Fruit fly (Drosophila melanogaster) whole organism, embryonic: ENCODE measurements around the gene CG42835.

Experiments used
- B-H2 ChIP-seq: fragments of 200-800 bp; sonication (Bioruptor generic); optimal IDR thresholded peaks from 2 replicates; lab custom pipeline; 2018; ENCODE audit warnings: missing biosample characterization, mild to moderate bottlenecking, missing genetic modification characterization
- CG11695 ChIP-seq: fragments of 200-800 bp; sonication (Bioruptor generic); IDR thresholded peaks from 3 replicates; pipeline ENCODE4 v1.3.6; 2022; ENCODE audit warnings: missing biosample characterization, missing genetic modification characterization
- CG12155 ChIP-seq: fragments of 200-800 bp; sonication (Bioruptor generic); optimal IDR thresholded peaks from 3 replicates; lab custom pipeline; 2016; ENCODE audit warnings: missing biosample characterization, missing genetic modification characterization
- CG1233 ChIP-seq: fragments of 200-800 bp; sonication (Bioruptor generic); optimal IDR thresholded peaks from 4 replicates; lab custom pipeline; 2018; ENCODE audit warnings: missing biosample characterization, mild to moderate bottlenecking, missing genetic modification characterization
- CG13624 ChIP-seq: fragments of 200-800 bp; sonication (Bioruptor generic); optimal IDR thresholded peaks from 2 replicates; lab custom pipeline; 2016; ENCODE audit warnings: missing biosample characterization, missing genetic modification characterization
- CG13894 ChIP-seq: fragments of 200-800 bp; sonication (Bioruptor generic); optimal IDR thresholded peaks from 3 replicates; lab custom pipeline; 2018; ENCODE audit warnings: missing biosample characterization, mild to moderate bottlenecking, missing genetic modification characterization, moderate library complexity
- CG15011 ChIP-seq: fragments of 200-800 bp; sonication (Bioruptor generic); optimal IDR thresholded peaks from 3 replicates; lab custom pipeline; 2018; ENCODE audit warnings: missing biosample characterization, mild to moderate bottlenecking, missing genetic modification characterization
- CG3281 ChIP-seq: fragments of 200-800 bp; sonication (Bioruptor generic); optimal IDR thresholded peaks from 3 replicates; lab custom pipeline; 2017; ENCODE audit warnings: missing biosample characterization, mild to moderate bottlenecking, missing genetic modification characterization
- CG33557 ChIP-seq: fragments of 200-800 bp; sonication (Bioruptor generic); optimal IDR thresholded peaks from 2 replicates; lab custom pipeline; 2019; ENCODE audit warnings: missing biosample characterization, mild to moderate bottlenecking, missing genetic modification characterization, moderate library complexity
- CG4820 ChIP-seq: fragments of 200-800 bp; sonication (Bioruptor generic); optimal IDR thresholded peaks from 3 replicates; lab custom pipeline; 2016; ENCODE audit warnings: missing biosample characterization, missing genetic modification characterization
- CG5180 ChIP-seq: fragments of 200-800 bp; sonication (Bioruptor generic); optimal IDR thresholded peaks from 3 replicates; lab custom pipeline; 2017; ENCODE audit warnings: missing biosample characterization, missing genetic modification characterization, mild to moderate bottlenecking, moderate library complexity, missing genetic modification reagents
- CG7357 ChIP-seq: fragments of 200-800 bp; sonication (Bioruptor generic); IDR thresholded peaks from 3 replicates; pipeline ENCODE4 v1.3.6; 2022; ENCODE audit warnings: missing biosample characterization, missing genetic modification characterization
- CG7987 ChIP-seq: fragments of 200-800 bp; sonication (Bioruptor generic); optimal IDR thresholded peaks from 2 replicates; lab custom pipeline; 2018; ENCODE audit warnings: missing biosample characterization, mild to moderate bottlenecking, missing genetic modification characterization, moderate library complexity
- CG8290 ChIP-seq, 3 experiments: fragments of 200-800 bp; sonication (Bioruptor generic); optimal IDR thresholded peaks; 2 replicates each; lab custom pipeline; 2016 to 2019; ENCODE audit warnings: missing biosample characterization in 3 of 3, missing genetic modification characterization in 3 of 3, mild to moderate bottlenecking in 2 of 3, moderate library complexity in 1 of 3
- CG8944 ChIP-seq: fragments of 200-800 bp; sonication (Bioruptor generic); optimal IDR thresholded peaks from 3 replicates; lab custom pipeline; 2016; ENCODE audit warnings: missing biosample characterization, missing genetic modification characterization
- CG9215 ChIP-seq: fragments of 200-800 bp; sonication (Bioruptor generic); IDR thresholded peaks from 2 replicates; pipeline ENCODE4 v1.3.6; 2022; ENCODE audit warnings: missing biosample characterization, missing genetic modification characterization
- CG9876 ChIP-seq: fragments of 200-800 bp; sonication (Bioruptor generic); optimal IDR thresholded peaks from 2 replicates; lab custom pipeline; 2016; ENCODE audit warnings: missing biosample characterization, missing genetic modification characterization
- D ChIP-seq, 2 experiments: fragments of 200-800 bp in 1 of 2; fragments of >200 bp in 1 of 2; sonication (Bioruptor generic) in 1 of 2; optimal IDR thresholded peaks; 2 replicates in 1 of 2; 3 replicates in 1 of 2; lab custom pipeline; 2017; ENCODE audit warnings: mild to moderate bottlenecking in 1 of 2, missing biosample characterization in 1 of 2, missing genetic modification characterization in 1 of 2, missing genetic modification reagents in 1 of 2
- Fer3 ChIP-seq: fragments of 200-800 bp; sonication (Bioruptor generic); optimal IDR thresholded peaks from 2 replicates; lab custom pipeline; 2018; ENCODE audit warnings: missing biosample characterization, mild to moderate bottlenecking, missing genetic modification characterization, moderate library complexity
- H15 ChIP-seq: fragments of 200-800 bp; sonication (Bioruptor generic); IDR thresholded peaks from 3 replicates; pipeline ENCODE4 v1.3.6; 2022; ENCODE audit warnings: missing biosample characterization, missing genetic modification characterization
- HLH54F ChIP-seq: fragments of 200-800 bp; sonication (Bioruptor generic); optimal IDR thresholded peaks from 3 replicates; lab custom pipeline; 2016; ENCODE audit warnings: missing biosample characterization, missing genetic modification characterization
- Hmr ChIP-seq: fragments of 200-800 bp; sonication (Bioruptor generic); optimal IDR thresholded peaks from 3 replicates; lab custom pipeline; 2017; ENCODE audit warnings: mild to moderate bottlenecking, missing biosample characterization, missing genetic modification reagents, missing genetic modification characterization
- Hmx ChIP-seq: fragments of 200-800 bp; sonication (Bioruptor generic); optimal IDR thresholded peaks from 2 replicates; lab custom pipeline; 2016; ENCODE audit warnings: missing biosample characterization, missing genetic modification characterization
- Meics ChIP-seq: fragments of 200-800 bp; sonication (Bioruptor generic); optimal IDR thresholded peaks from 2 replicates; lab custom pipeline; 2017; ENCODE audit warnings: missing biosample characterization, mild to moderate bottlenecking, missing genetic modification characterization
- Nf-YA ChIP-seq: fragments of 200-800 bp; sonication (Bioruptor generic); IDR thresholded peaks from 2 replicates; pipeline ENCODE4 v1.3.6; 2022; ENCODE audit warnings: missing biosample characterization, missing genetic modification characterization
- Nf-YC ChIP-seq: fragments of 200-800 bp; optimal IDR thresholded peaks from 3 replicates; lab custom pipeline; 2019; ENCODE audit warnings: missing biosample characterization, mild to moderate bottlenecking, missing genetic modification characterization, moderate library complexity
- Opbp ChIP-seq: fragments of 200-800 bp; sonication (Bioruptor generic); IDR thresholded peaks from 3 replicates; pipeline ENCODE4 v1.3.6; 2022; ENCODE audit warnings: missing biosample characterization, missing genetic modification characterization; ENCODE audit not compliant: partially characterized antibody
- Side ChIP-seq: fragments of 200-800 bp; sonication (Bioruptor generic); optimal IDR thresholded peaks from 2 replicates; lab custom pipeline; 2016; ENCODE audit warnings: missing biosample characterization, missing genetic modification characterization
- Spps ChIP-seq: fragments of 200-800 bp; sonication (Bioruptor generic); optimal IDR thresholded peaks from 2 replicates; lab custom pipeline; 2018; ENCODE audit warnings: missing biosample characterization, mild to moderate bottlenecking, missing genetic modification characterization
- Sry-β ChIP-seq: fragments of 200-800 bp; sonication (Bioruptor generic); optimal IDR thresholded peaks from 2 replicates; lab custom pipeline; 2018; ENCODE audit warnings: missing biosample characterization, mild to moderate bottlenecking, missing genetic modification characterization, moderate library complexity
- Sry-δ ChIP-seq: fragments of 200-800 bp; sonication (Bioruptor generic); optimal IDR thresholded peaks from 2 replicates; lab custom pipeline; 2016; ENCODE audit warnings: missing biosample characterization, missing genetic modification characterization
- Trl ChIP-seq, 3 experiments: fragments of >200 bp in 2 of 3; fragments of 200-800 bp in 1 of 3; sonication (Bioruptor generic) in 1 of 3; optimal IDR thresholded peaks; 2 replicates in 1 of 3; 3 replicates in 2 of 3; lab custom pipeline; 2016 to 2017; ENCODE audit warnings: missing biosample characterization in 1 of 3, missing genetic modification characterization in 1 of 3
- amos ChIP-seq: fragments of 200-800 bp; sonication (Bioruptor generic); IDR thresholded peaks from 2 replicates; pipeline ENCODE4 v1.3.6; 2022; ENCODE audit warnings: missing biosample characterization, missing genetic modification characterization; ENCODE audit not compliant: partially characterized antibody
- bcd ChIP-seq: fragments of 200-800 bp; sonication (Bioruptor generic); optimal IDR thresholded peaks from 2 replicates; lab custom pipeline; 2017; ENCODE audit warnings: missing biosample characterization, mild to moderate bottlenecking, missing genetic modification characterization
- crc ChIP-seq: fragments of 200-800 bp; sonication (Bioruptor generic); optimal IDR thresholded peaks from 2 replicates; lab custom pipeline; 2016; ENCODE audit warnings: missing biosample characterization, missing genetic modification characterization
- da ChIP-seq: fragments of 200-800 bp; sonication (Bioruptor generic); optimal IDR thresholded peaks from 2 replicates; lab custom pipeline; 2016; ENCODE audit warnings: missing biosample characterization, missing genetic modification characterization
- dpn ChIP-seq, 2 experiments: fragments of 200-800 bp; sonication (Bioruptor generic); optimal IDR thresholded peaks; 3 replicates each; lab custom pipeline; 2016; ENCODE audit warnings: missing biosample characterization in 2 of 2, missing genetic modification characterization in 2 of 2
- dysf ChIP-seq: fragments of 200-800 bp; sonication (Bioruptor generic); IDR thresholded peaks from 3 replicates; pipeline ENCODE4 v1.3.6; 2022; ENCODE audit warnings: missing biosample characterization, missing genetic modification characterization
- ftz-f1 ChIP-seq: fragments of 200-800 bp; sonication (Bioruptor generic); optimal IDR thresholded peaks from 2 replicates; lab custom pipeline; 2016; ENCODE audit warnings: missing biosample characterization, missing genetic modification characterization
- ind ChIP-seq: fragments of 200-800 bp; sonication (Bioruptor generic); optimal IDR thresholded peaks from 3 replicates; lab custom pipeline; 2016; ENCODE audit warnings: missing biosample characterization, missing genetic modification characterization
- lbe ChIP-seq: fragments of 200-800 bp; sonication (Bioruptor generic); optimal IDR thresholded peaks from 2 replicates; lab custom pipeline; 2016; ENCODE audit warnings: missing biosample characterization, mild to moderate bottlenecking, missing genetic modification characterization
- nerfin-1 ChIP-seq: fragments of 200-800 bp; sonication (Bioruptor generic); optimal IDR thresholded peaks from 3 replicates; lab custom pipeline; 2019; ENCODE audit warnings: missing biosample characterization, mild to moderate bottlenecking, missing genetic modification characterization, moderate library complexity
- phol ChIP-seq: fragments of 200-800 bp; sonication (Bioruptor generic); optimal IDR thresholded peaks from 3 replicates; lab custom pipeline; 2018; ENCODE audit warnings: missing biosample characterization, mild to moderate bottlenecking, missing genetic modification characterization, moderate library complexity
- pnt ChIP-seq: fragments of 200-800 bp; sonication (Bioruptor generic); optimal IDR thresholded peaks from 3 replicates; lab custom pipeline; 2016; ENCODE audit warnings: missing biosample characterization, missing genetic modification characterization
- sens-2 ChIP-seq: fragments of 200-800 bp; sonication (Bioruptor generic); IDR thresholded peaks from 2 replicates; pipeline ENCODE4 v1.3.6; 2022; ENCODE audit warnings: missing biosample characterization, missing genetic modification characterization
- tll ChIP-seq, 2 experiments: fragments of 200-800 bp in 1 of 2; fragments of >200 bp in 1 of 2; sonication (Bioruptor generic) in 1 of 2; optimal IDR thresholded peaks; 2 replicates each; lab custom pipeline; 2017 to 2019; ENCODE audit warnings: missing biosample characterization in 2 of 2, missing genetic modification characterization in 2 of 2, mild to moderate bottlenecking in 1 of 2, moderate library complexity in 1 of 2
- tup ChIP-seq: fragments of 200-800 bp; sonication (Bioruptor generic); optimal IDR thresholded peaks from 2 replicates; lab custom pipeline; 2016; ENCODE audit warnings: missing biosample characterization, mild to moderate bottlenecking, missing genetic modification characterization, moderate library complexity
- vfl ChIP-seq: fragments of 200-800 bp; sonication (Bioruptor generic); optimal IDR thresholded peaks from 2 replicates; lab custom pipeline; 2016; ENCODE audit warnings: missing biosample characterization, missing genetic modification characterization
- wor ChIP-seq: fragments of 200-800 bp; sonication (Bioruptor generic); IDR thresholded peaks from 2 replicates; pipeline ENCODE4 v1.3.6; 2022; ENCODE audit warnings: missing biosample characterization, missing genetic modification characterization

The CG42835 gene

dm6 chr3R:17401289-17401752, 19.1 kb upstream of the CG42835 start (continued):
- TF ChIP-seq CG8290 (GFP tag; optimal IDR thresholded peaks at IDR 0.05; lab: Kevin White, UChicago) = peak; percentile 17
- peak in 1 of 2 experiments; percentile 81 for TF ChIP-seq CG8290 (tag; optimal IDR thresholded peaks at IDR 0.05; lab: Kevin White, UChicago)
- peak; percentile 3 for TF ChIP-seq lbe (GFP tag; lab: Kevin White, UChicago)
- TF ChIP-seq Sry-δ (GFP tag; lab: Kevin White, UChicago) = peak; percentile 91
- peak; percentile 39 for TF ChIP-seq Fer3 (tag; lab: Kevin White, UChicago)
- no peak for TF ChIP-seq tll (GFP tag; optimal IDR thresholded peaks at IDR 0.05; lab: Kevin White, UChicago)
- peak; percentile 39 for TF ChIP-seq CG13624 (GFP tag; lab: Kevin White, UChicago)
- TF ChIP-seq Side (GFP tag; lab: Kevin White, UChicago) = no peak
- no peak for TF ChIP-seq CG13894 (tag; lab: Kevin White, UChicago)
- TF ChIP-seq B-H2 (GFP tag; lab: Kevin White, UChicago) = peak; percentile 40
- no peak for TF ChIP-seq CG8944 (GFP tag; lab: Kevin White, UChicago)
- TF ChIP-seq CG7357 = peak; percentile 94
- TF ChIP-seq Sry-β (GFP tag; lab: Kevin White, UChicago) = no peak
- peak; percentile 52 for TF ChIP-seq CG9876
- no peak for TF ChIP-seq CG1233 (GFP tag; lab: Kevin White, UChicago)
- no peak for TF ChIP-seq Trl (optimal IDR thresholded peaks at IDR 0.05; lab: Kevin White, UChicago)
- peak; percentile 53 for TF ChIP-seq Trl (GFP tag; optimal IDR thresholded peaks at IDR 0.05; lab: Kevin White, UChicago)
- TF ChIP-seq Nf-YA = 0 out of 2 replicates have a peak, but pooled peaks have one; percentile 28
- TF ChIP-seq wor (GFP tag; lab: Robert Waterston, UW) = no peak
- peak; percentile 86 for TF ChIP-seq Opbp
- peak; percentile 54 for TF ChIP-seq vfl
- peak; percentile 53 for TF ChIP-seq CG12155 (GFP tag; lab: Kevin White, UChicago)
- no peak; the same call in 1 of the 2 replicates for TF ChIP-seq CG9215
- TF ChIP-seq pnt (GFP tag; lab: Kevin White, UChicago) = no peak
- TF ChIP-seq CG7987 (GFP tag; lab: Kevin White, UChicago) = no peak
- no peak for TF ChIP-seq CG15011 (GFP tag; lab: Kevin White, UChicago)
- no peak for TF ChIP-seq Spps (tag; lab: Kevin White, UChicago)
- peak; percentile 8 for TF ChIP-seq Hmx
- TF ChIP-seq ind (GFP tag; lab: Kevin White, UChicago) = peak; percentile 33
- no peak for TF ChIP-seq ftz-f1 (GFP tag; lab: Kevin White, UChicago)
- no peak for TF ChIP-seq CG3281 (GFP tag; lab: Kevin White, UChicago)
- TF ChIP-seq HLH54F (GFP tag; lab: Kevin White, UChicago) = peak; percentile 60
- TF ChIP-seq sens-2 (GFP tag; lab: Robert Waterston, UW) = no peak
- peak; percentile 33 for TF ChIP-seq Meics
- no peak for TF ChIP-seq CG33557 (GFP tag; lab: Kevin White, UChicago)
- TF ChIP-seq CG11695 (GFP tag; lab: Robert Waterston, UW) = 0 out of 3 replicates have a peak, but pooled peaks have one; percentile 44
- TF ChIP-seq Hmr (GFP tag; lab: Kevin White, UChicago) = peak; percentile 71
- TF ChIP-seq dpn (GFP tag; optimal IDR thresholded peaks at IDR 0.05; lab: Kevin White, UChicago) = peak; percentile 61 to 70
- TF ChIP-seq phol (tag; lab: Kevin White, UChicago) = peak; percentile 34
- no peak for TF ChIP-seq CG4820 (GFP tag; lab: Kevin White, UChicago)
- no peak for TF ChIP-seq da (GFP tag; lab: Kevin White, UChicago)
- no peak for TF ChIP-seq CG5180 (GFP tag; lab: Kevin White, UChicago)
- TF ChIP-seq dysf (GFP tag; lab: Robert Waterston, UW) = 0 out of 3 replicates have a peak, but pooled peaks have one; percentile 24
- TF ChIP-seq nerfin-1 (tag; lab: Kevin White, UChicago) = no peak
- TF ChIP-seq D (optimal IDR thresholded peaks at IDR 0.05; lab: Kevin White, UChicago) = no peak
- TF ChIP-seq D (GFP tag; optimal IDR thresholded peaks at IDR 0.05; lab: Kevin White, UChicago) = no peak
- no peak for TF ChIP-seq tup (GFP tag; lab: Kevin White, UChicago)
- TF ChIP-seq H15 = no peak
- peak; percentile 50 for TF ChIP-seq Nf-YC (tag; lab: Kevin White, UChicago)
- peak; percentile 89 for TF ChIP-seq amos (GFP tag; lab: Robert Waterston, UW)
- peak; percentile 16 for TF ChIP-seq crc (GFP tag; lab: Kevin White, UChicago)
- TF ChIP-seq bcd (GFP tag; lab: Kevin White, UChicago) = peak; percentile 47
